Fruit fly (Drosophila melanogaster): ENCODE data around the gene FMRFaR.

Gene FMRFaR

DNA sequence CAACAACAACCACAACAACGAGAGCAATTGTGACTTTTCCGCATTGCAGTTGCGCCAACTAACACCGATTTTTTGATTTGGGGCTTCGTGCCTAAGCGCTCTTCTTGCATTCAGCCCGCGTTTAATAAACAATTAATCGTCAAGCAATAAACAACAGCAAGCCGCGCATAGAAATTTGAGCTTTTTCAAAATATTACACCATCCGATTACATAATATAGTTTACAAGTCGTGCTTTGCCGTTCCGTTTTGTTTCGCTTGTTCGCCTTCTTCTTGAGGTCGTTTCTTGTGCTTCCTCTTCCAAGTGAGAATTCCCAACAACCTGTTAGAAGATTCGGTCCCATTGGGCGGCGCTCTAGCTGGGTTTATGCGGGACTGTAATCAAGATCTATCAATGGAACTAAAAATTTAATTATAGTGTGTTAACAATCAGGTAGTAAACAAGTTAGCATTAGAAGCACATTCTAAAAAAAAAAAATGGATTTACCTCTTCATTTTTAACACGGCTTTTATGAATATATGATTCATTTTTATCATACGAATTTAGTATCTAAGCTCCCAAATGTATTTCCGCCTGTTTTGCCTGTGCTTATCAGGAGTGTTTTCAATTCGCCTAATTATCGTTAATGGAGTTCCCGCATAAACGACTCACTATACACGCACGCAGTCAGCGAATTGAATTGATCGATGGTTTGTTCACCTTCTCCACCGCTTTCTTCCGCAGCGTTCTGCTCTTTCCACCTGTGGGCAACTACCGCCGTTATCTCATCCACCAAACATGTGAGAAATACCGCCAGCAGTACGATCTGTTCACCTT lies 34.5 kb downstream of the FMRFaR start (continued):
- TF ChIP-seq tup (GFP tag; optimal IDR thresholded peaks at IDR 0.05), result peak; percentile 44
- peak; percentile 77 for TF ChIP-seq slbo (GFP tag; IDR thresholded peaks at IDR 0.05)
- TF ChIP-seq tin (GFP tag; optimal IDR thresholded peaks at IDR 0.05), result peak; percentile 78
- TF ChIP-seq CG13123 (GFP tag; optimal IDR thresholded peaks at IDR 0.05), result peak; percentile 60
- TF ChIP-seq CG11560 (tag; IDR thresholded peaks at IDR 0.05), result no peak
- peak; percentile 83 for TF ChIP-seq CG14050 (GFP tag; IDR thresholded peaks at IDR 0.05)
- TF ChIP-seq zen (tag; optimal IDR thresholded peaks at IDR 0.05), result peak; percentile 83
- TF ChIP-seq Dref (GFP tag; IDR thresholded peaks at IDR 0.05), result no peak
- peak; percentile 9 for TF ChIP-seq pfk (GFP tag; optimal IDR thresholded peaks at IDR 0.05)
- TF ChIP-seq salm (tag; optimal IDR thresholded peaks at IDR 0.05), result peak; percentile 55
- TF ChIP-seq Drgx (GFP tag; IDR thresholded peaks at IDR 0.05), result peak; percentile 73
- TF ChIP-seq CG10565 (GFP tag; optimal IDR thresholded peaks at IDR 0.05), result peak; percentile 50
- TF ChIP-seq sens (GFP tag), result peak; percentile 97
- TF ChIP-seq Taf1 (GFP tag; IDR thresholded peaks at IDR 0.05), result 0 out of 2 replicates have a peak, but pooled peaks have one; percentile 18
- no peak for TF ChIP-seq CG6272 (GFP tag; IDR thresholded peaks at IDR 0.05)
- TF ChIP-seq ham (GFP tag; IDR thresholded peaks at IDR 0.05), result no peak
- TF ChIP-seq p53 (GFP tag; optimal IDR thresholded peaks at IDR 0.05), result no peak
- peak; percentile 91 for TF ChIP-seq CG14710 (tag; optimal IDR thresholded peaks at IDR 0.05)
- peak; percentile 76 for TF ChIP-seq CG2202 (tag; optimal IDR thresholded peaks at IDR 0.05)
- peak; percentile 4 for TF ChIP-seq NC2β (GFP tag; optimal IDR thresholded peaks at IDR 0.05)
- TF ChIP-seq CG13894 (tag; optimal IDR thresholded peaks at IDR 0.05), result peak; percentile 76
- TF ChIP-seq ato (GFP tag; IDR thresholded peaks at IDR 0.05; ENCODE audit: partially characterized antibody), result no peak
- TF ChIP-seq Dip3 (GFP tag; optimal IDR thresholded peaks at IDR 0.05), result peak; percentile 68
- peak; percentile 67 for TF ChIP-seq az2 (GFP tag; optimal IDR thresholded peaks at IDR 0.05)
- peak; percentile 75 for TF ChIP-seq CG10366 (GFP tag; IDR thresholded peaks at IDR 0.05)
- peak; percentile 80 for TF ChIP-seq CG6254 (GFP tag; optimal IDR thresholded peaks at IDR 0.05)
- TF ChIP-seq Lim3 (GFP tag; IDR thresholded peaks at IDR 0.05), result 0 out of 2 replicates have a peak, but pooled peaks have one; percentile 8
- no peak for TF ChIP-seq hkb (optimal IDR thresholded peaks at IDR 0.05)
- TF ChIP-seq hkb (GFP tag; IDR thresholded peaks at IDR 0.05), result peak; percentile 88
- TF ChIP-seq CG30403 (GFP tag; optimal IDR thresholded peaks at IDR 0.05), result peak; percentile 86
- peak; percentile 60 for TF ChIP-seq nau (GFP tag; optimal IDR thresholded peaks at IDR 0.05)
- no peak; the same call in 1 of the 2 replicates for TF ChIP-seq CG10321 (GFP tag; IDR thresholded peaks at IDR 0.05)
- peak; percentile 55 for TF ChIP-seq shn (GFP tag; optimal IDR thresholded peaks at IDR 0.05)
- peak; percentile 84 for TF ChIP-seq CG12104 (GFP tag; optimal IDR thresholded peaks at IDR 0.05)
- peak; percentile 77 for TF ChIP-seq CG5180 (GFP tag; optimal IDR thresholded peaks at IDR 0.05)
- TF ChIP-seq Lpt (GFP tag; optimal IDR thresholded peaks at IDR 0.05), result no peak
- TF ChIP-seq sna (GFP tag; IDR thresholded peaks at IDR 0.05; ENCODE audit: partially characterized antibody), result no peak
- peak; percentile 99 for TF ChIP-seq CG4820 (GFP tag; optimal IDR thresholded peaks at IDR 0.05)
- TF ChIP-seq oc (tag; optimal IDR thresholded peaks at IDR 0.05), result peak; percentile 32
- TF ChIP-seq chm (GFP tag; IDR thresholded peaks at IDR 0.05), result peak; percentile 73
- TF ChIP-seq usp (GFP tag; optimal IDR thresholded peaks at IDR 0.05), result no peak
- TF ChIP-seq bigmax (GFP tag; optimal IDR thresholded peaks at IDR 0.05), result no peak
- TF ChIP-seq CG13287 (GFP tag; IDR thresholded peaks at IDR 0.05; ENCODE audit: partially characterized antibody), result peak; percentile 11; the same call in 1 of the 2 replicates
- TF ChIP-seq org-1 (GFP tag; optimal IDR thresholded peaks at IDR 0.05), result peak; percentile 82
- 0 out of 4 replicates have a peak, but pooled peaks have one; percentile 29 for TF ChIP-seq Dll (GFP tag; IDR thresholded peaks at IDR 0.05; ENCODE audit: partially characterized antibody)
- no peak for TF ChIP-seq ash1 (GFP tag; optimal IDR thresholded peaks at IDR 0.05)
- peak; percentile 78 to 79 for TF ChIP-seq dpn (GFP tag; optimal IDR thresholded peaks at IDR 0.05)
- peak; percentile 44; the same call in 2 of the 3 replicates for TF ChIP-seq croc (GFP tag; conservative IDR thresholded peaks at IDR 0.05)
- TF ChIP-seq CG12155 (GFP tag; optimal IDR thresholded peaks at IDR 0.05), result peak; percentile 72
- TF ChIP-seq Spps (tag; optimal IDR thresholded peaks at IDR 0.05), result peak; percentile 78
